Worm (Caenorhabditis elegans) whole organism, early embryonic: ENCODE results near the gene knl-1.

Source experiments
- F13C5.2 ChIP-seq: sonication (generic microtip); optimal IDR thresholded peaks from 2 replicates; lab custom pipeline; 2017; ENCODE audit warnings: mild to moderate bottlenecking, missing genetic modification characterization, inconsistent platforms, missing compliant biosample characterization
- ama-1 ChIP-seq: fragments of 150-350 bp; optimal IDR thresholded peaks from 2 replicates; lab custom pipeline; 2014
- ets-7 ChIP-seq: sonication (generic microtip); optimal IDR thresholded peaks from 2 replicates; lab custom pipeline; 2016; ENCODE audit warnings: missing genotype, missing genetic modification characterization, missing compliant biosample characterization
- flt-1 ChIP-seq: fragments of 200-800 bp; sonication (Bioruptor generic); IDR thresholded peaks from 2 replicates; pipeline ENCODE4 v1.3.6; 2022; ENCODE audit warnings: missing genetic modification characterization, missing compliant biosample characterization

ce11 chrIII:8247051-8247450 is 3.4 kb upstream of the knl-1 start, which contains the start of gene C02F5.13:
- TF ChIP-seq F13C5.2 (tag; lab: Kevin White, UChicago) (no peak), ama-1 (lab: Kevin White, UChicago) (no peak), flt-1 (GFP tag; lab: Robert Waterston, UW) (no peak), ets-7 (tag; lab: Kevin White, UChicago) (no peak)
